Worm (Caenorhabditis elegans) whole organism, late embryonic: ENCODE measurements around the gene Y82E9BR.9.

Source experiments
- ama-1 ChIP-seq: fragments of 150-350 bp; optimal IDR thresholded peaks from 2 replicates; lab custom pipeline; 2014
- hlh-13 ChIP-seq: fragments of 200-800 bp; sonication (Bioruptor generic); optimal IDR thresholded peaks from 2 replicates; lab custom pipeline; 2018; ENCODE audit warnings: mild to moderate bottlenecking, missing genetic modification characterization, missing compliant biosample characterization
- nfya-1 ChIP-seq: sonication (generic microtip); optimal IDR thresholded peaks from 2 replicates; lab custom pipeline; 2017; ENCODE audit warnings: missing genetic modification characterization, mild to moderate bottlenecking, missing compliant biosample characterization, antibody characterized with exemption, moderate library complexity
- nhr-232 ChIP-seq: sonication (generic microtip); optimal IDR thresholded peaks from 2 replicates; lab custom pipeline; 2016; ENCODE audit warnings: missing genetic modification characterization, missing compliant biosample characterization
- pha-2 ChIP-seq: sonication (generic microtip); optimal IDR thresholded peaks from 2 replicates; lab custom pipeline; 2017; ENCODE audit warnings: mild to moderate bottlenecking, missing genetic modification characterization, missing compliant biosample characterization
- pha-4 ChIP-seq: fragments of 150-350 bp; optimal IDR thresholded peaks from 2 replicates; lab custom pipeline; 2018; ENCODE audit warnings: missing biosample characterization, missing genetic modification reagents, missing genetic modification characterization
- pqm-1 ChIP-seq: sonication (generic microtip); optimal IDR thresholded peaks from 2 replicates; lab custom pipeline; 2016; ENCODE audit warnings: missing genetic modification characterization, missing compliant biosample characterization
- rnt-1 ChIP-seq: sonication (generic microtip); optimal IDR thresholded peaks from 2 replicates; lab custom pipeline; 2016; ENCODE audit warnings: missing genetic modification characterization, missing compliant biosample characterization
- tbx-2 ChIP-seq: sonication (generic microtip); optimal IDR thresholded peaks from 2 replicates; lab custom pipeline; 2016; ENCODE audit warnings: missing genetic modification characterization, missing compliant biosample characterization
- unc-55 ChIP-seq: sonication (generic microtip); optimal IDR thresholded peaks from 2 replicates; lab custom pipeline; 2017; ENCODE audit warnings: missing biosample characterization, missing genetic modification reagents, missing genetic modification characterization

- TF ChIP-seq rnt-1 (tag; lab: Kevin White, UChicago) (no peak), pha-4 (tag; lab: Kevin White, UChicago) (no peak), tbx-2 (tag; lab: Kevin White, UChicago) (no peak), pha-2 (tag; lab: Kevin White, UChicago) (no peak), hlh-13 (GFP tag; lab: Kevin White, UChicago) (no peak), nfya-1 (tag; lab: Kevin White, UChicago) (no peak), pqm-1 (tag; lab: Kevin White, UChicago) (no peak), nhr-232 (tag; lab: Kevin White, UChicago) (no peak), ama-1 (lab: Kevin White, UChicago) (no peak), unc-55 (GFP tag; lab: Kevin White, UChicago) (no peak)
Observed at ce11 chrIII:1324513-1324912, 35.1 kb downstream of the Y82E9BR.9 start, which contains the start of gene fbxa-14.
